Worm (Caenorhabditis elegans): ENCODE results near the gene rrc-1.

DNA sequence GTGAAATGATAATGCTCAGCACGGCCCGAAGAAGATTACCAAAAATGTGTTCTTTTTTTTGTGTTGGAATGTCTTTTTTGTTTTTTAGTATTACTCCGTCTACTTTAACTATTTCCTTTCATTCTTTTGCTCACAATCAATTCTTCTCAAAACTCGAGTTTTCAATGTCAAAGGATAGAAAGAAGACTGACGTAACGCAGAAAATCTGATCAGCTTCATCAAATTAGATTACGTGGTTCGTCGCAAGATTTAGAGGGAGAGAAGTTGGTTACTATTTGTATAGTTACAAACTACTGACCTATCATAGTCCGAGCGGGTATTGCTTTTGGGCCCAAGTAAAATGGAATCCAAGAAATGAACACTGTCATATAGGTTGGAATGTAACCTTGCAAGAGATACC, 27.5 kb downstream of the rrc-1 start:
- TF ChIP-seq nhr-10 (tag; optimal IDR thresholded peaks at IDR 0.05) = no peak
- no peak for TF ChIP-seq lin-15B (tag; optimal IDR thresholded peaks at IDR 0.05)
- no peak for TF ChIP-seq T20F7.1 (GFP tag; optimal IDR thresholded peaks at IDR 0.05)

Data from whole organism, L4 larva.